Fruit fly (Drosophila melanogaster) whole organism, embryonic: ENCODE results near the gene CG14537.

Experiments
- CG10959 ChIP-seq: fragments of 200-800 bp; sonication (Bioruptor generic); IDR thresholded peaks from 2 replicates; pipeline ENCODE4 v1.3.6; 2022; ENCODE audit warnings: missing biosample characterization, missing genetic modification characterization
- CG11085 ChIP-seq: fragments of 200-800 bp; sonication (Bioruptor generic); IDR thresholded peaks from 2 replicates; pipeline ENCODE4 v1.3.6; 2022; ENCODE audit warnings: missing biosample characterization, missing genetic modification characterization
- CG11093 ChIP-seq: fragments of 200-800 bp; sonication (Bioruptor generic); IDR thresholded peaks from 3 replicates; pipeline ENCODE4 v1.3.6; 2022; ENCODE audit warnings: missing biosample characterization, missing genetic modification characterization
- CG14050 ChIP-seq: fragments of 200-800 bp; sonication (Bioruptor generic); IDR thresholded peaks from 3 replicates; pipeline ENCODE4 v1.3.6; 2022; ENCODE audit warnings: missing biosample characterization, missing genetic modification characterization
- CG1602 ChIP-seq: fragments of 200-800 bp; sonication (Bioruptor generic); optimal IDR thresholded peaks from 3 replicates; lab custom pipeline; 2016; ENCODE audit warnings: missing biosample characterization, missing genetic modification characterization
- CG16813 ChIP-seq: fragments of 200-800 bp; sonication (Bioruptor generic); IDR thresholded peaks from 3 replicates; pipeline ENCODE4 v1.3.6; 2022; ENCODE audit warnings: missing biosample characterization, missing genetic modification characterization; ENCODE audit not compliant: partially characterized antibody
- CG17912 ChIP-seq: fragments of 200-800 bp; sonication (Bioruptor generic); optimal IDR thresholded peaks from 2 replicates; lab custom pipeline; 2018; ENCODE audit warnings: missing biosample characterization, mild to moderate bottlenecking, missing genetic modification characterization
- CG30403 ChIP-seq: fragments of 200-800 bp; sonication (Bioruptor generic); optimal IDR thresholded peaks from 3 replicates; lab custom pipeline; 2016; ENCODE audit warnings: missing biosample characterization, missing genetic modification characterization
- CG30431 ChIP-seq: fragments of 200-800 bp; sonication (Bioruptor generic); optimal IDR thresholded peaks from 2 replicates; lab custom pipeline; 2017; ENCODE audit warnings: missing biosample characterization, missing genetic modification characterization
- CG3281 ChIP-seq: fragments of 200-800 bp; sonication (Bioruptor generic); optimal IDR thresholded peaks from 3 replicates; lab custom pipeline; 2017; ENCODE audit warnings: missing biosample characterization, mild to moderate bottlenecking, missing genetic modification characterization
- CG33213 ChIP-seq: fragments of 200-800 bp; sonication (Bioruptor generic); optimal IDR thresholded peaks from 3 replicates; lab custom pipeline; 2016; ENCODE audit warnings: missing biosample characterization, missing genetic modification characterization
- CG4854 ChIP-seq: fragments of 200-800 bp; sonication (Bioruptor generic); optimal IDR thresholded peaks from 2 replicates; lab custom pipeline; 2016; ENCODE audit warnings: missing biosample characterization, missing genetic modification characterization, inconsistent platforms
- CG6683 ChIP-seq: fragments of 200-800 bp; sonication (Bioruptor generic); optimal IDR thresholded peaks from 2 replicates; lab custom pipeline; 2017; ENCODE audit warnings: missing biosample characterization, mild to moderate bottlenecking, missing genetic modification characterization, missing genetic modification reagents
- Dbx ChIP-seq: fragments of 200-800 bp; sonication (Bioruptor generic); IDR thresholded peaks from 3 replicates; pipeline ENCODE4 v1.3.6; 2022; ENCODE audit warnings: missing biosample characterization, missing genetic modification characterization
- E2f1 ChIP-seq: fragments of 200-800 bp; sonication (Bioruptor generic); IDR thresholded peaks from 2 replicates; pipeline ENCODE4 v1.3.6; 2022; ENCODE audit warnings: missing biosample characterization, missing genetic modification characterization
- GATAe ChIP-seq: fragments of 200-800 bp; sonication (Bioruptor generic); conservative IDR thresholded peaks from 2 replicates; pipeline ENCODE4 v1.3.6; 2022; ENCODE audit warnings: missing biosample characterization, missing genetic modification characterization
- Kr ChIP-seq: fragments of 200-800 bp; sonication (Bioruptor generic); optimal IDR thresholded peaks from 2 replicates; lab custom pipeline; 2017; ENCODE audit warnings: missing biosample characterization, mild to moderate bottlenecking, missing genetic modification characterization
- Lhr ChIP-seq: fragments of 200-800 bp; sonication (Bioruptor generic); optimal IDR thresholded peaks from 3 replicates; lab custom pipeline; 2017; ENCODE audit warnings: mild to moderate bottlenecking, missing biosample characterization, missing genetic modification reagents, missing genetic modification characterization
- Myb ChIP-seq: fragments of 200-800 bp; sonication (Bioruptor generic); optimal IDR thresholded peaks from 2 replicates; lab custom pipeline; 2016; ENCODE audit warnings: missing biosample characterization, missing genetic modification characterization
- NC2β ChIP-seq: fragments of 200-800 bp; sonication (Bioruptor generic); optimal IDR thresholded peaks from 2 replicates; lab custom pipeline; 2016; ENCODE audit warnings: missing biosample characterization, missing genetic modification characterization
- NFAT ChIP-seq: fragments of 200-800 bp; sonication (Bioruptor generic); IDR thresholded peaks from 2 replicates; pipeline ENCODE4 v1.3.6; 2022; ENCODE audit warnings: missing biosample characterization, missing genetic modification characterization
- Oaz ChIP-seq: fragments of 200-800 bp; sonication (Bioruptor generic); IDR thresholded peaks from 2 replicates; pipeline ENCODE4 v1.3.6; 2022; ENCODE audit warnings: missing biosample characterization, missing genetic modification characterization
- PHDP ChIP-seq: fragments of 200-800 bp; sonication (Bioruptor generic); optimal IDR thresholded peaks from 3 replicates; lab custom pipeline; 2018; ENCODE audit warnings: missing biosample characterization, mild to moderate bottlenecking, missing genetic modification characterization, moderate library complexity
- Sin3A ChIP-seq: fragments of >200 bp; optimal IDR thresholded peaks from 2 replicates; lab custom pipeline; 2018
- Sry-δ ChIP-seq: fragments of 200-800 bp; sonication (Bioruptor generic); optimal IDR thresholded peaks from 2 replicates; lab custom pipeline; 2016; ENCODE audit warnings: missing biosample characterization, missing genetic modification characterization
- Vsx1 ChIP-seq: fragments of 200-800 bp; sonication (Bioruptor generic); optimal IDR thresholded peaks from 2 replicates; lab custom pipeline; 2017; ENCODE audit warnings: missing biosample characterization, mild to moderate bottlenecking, missing genetic modification characterization, missing genetic modification reagents
- Xrp1 ChIP-seq: fragments of 200-800 bp; sonication (Bioruptor generic); IDR thresholded peaks from 2 replicates; pipeline ENCODE4 v1.3.6; 2022; ENCODE audit warnings: missing biosample characterization, missing genetic modification characterization
- ac ChIP-seq: fragments of 200-800 bp; sonication (Bioruptor generic); optimal IDR thresholded peaks from 3 replicates; lab custom pipeline; 2017; ENCODE audit warnings: missing biosample characterization, mild to moderate bottlenecking, missing genetic modification characterization
- ap ChIP-seq: fragments of 200-800 bp; sonication (Bioruptor generic); IDR thresholded peaks from 2 replicates; pipeline ENCODE4 v1.3.6; 2022; ENCODE audit warnings: missing biosample characterization, missing genetic modification characterization
- crol ChIP-seq: fragments of 200-800 bp; sonication (Bioruptor generic); IDR thresholded peaks from 2 replicates; pipeline ENCODE4 v1.3.6; 2022; ENCODE audit warnings: missing biosample characterization, missing genetic modification characterization
- dan ChIP-seq: fragments of 200-800 bp; sonication (Bioruptor generic); IDR thresholded peaks from 2 replicates; pipeline ENCODE4 v1.3.6; 2022; ENCODE audit warnings: missing biosample characterization, missing genetic modification characterization
- danr ChIP-seq: fragments of 200-800 bp; sonication (Bioruptor generic); IDR thresholded peaks from 2 replicates; pipeline ENCODE4 v1.3.6; 2022; ENCODE audit warnings: missing biosample characterization, missing genetic modification characterization
- dmrt11E ChIP-seq: fragments of 200-800 bp; sonication (Bioruptor generic); optimal IDR thresholded peaks from 3 replicates; lab custom pipeline; 2018; ENCODE audit warnings: missing biosample characterization, mild to moderate bottlenecking, missing genetic modification characterization, moderate library complexity
- grau ChIP-seq: fragments of 200-800 bp; optimal IDR thresholded peaks from 3 replicates; lab custom pipeline; 2019; ENCODE audit warnings: missing biosample characterization, mild to moderate bottlenecking, missing genetic modification characterization, moderate library complexity
- gro ChIP-seq: fragments of 200-800 bp; sonication (Bioruptor generic); optimal IDR thresholded peaks from 2 replicates; lab custom pipeline; 2016; ENCODE audit warnings: missing biosample characterization, missing genetic modification characterization
- hth ChIP-seq: fragments of >200 bp; optimal IDR thresholded peaks from 2 replicates; lab custom pipeline; 2017; ENCODE audit warnings: inconsistent platforms
- ind ChIP-seq: fragments of 200-800 bp; sonication (Bioruptor generic); optimal IDR thresholded peaks from 3 replicates; lab custom pipeline; 2016; ENCODE audit warnings: missing biosample characterization, missing genetic modification characterization
- kah ChIP-seq: fragments of 200-800 bp; sonication (Bioruptor generic); optimal IDR thresholded peaks from 2 replicates; lab custom pipeline; 2018; ENCODE audit warnings: missing biosample characterization, mild to moderate bottlenecking, missing genetic modification characterization
- klu ChIP-seq: fragments of 200-800 bp; sonication (Bioruptor generic); IDR thresholded peaks from 2 replicates; pipeline ENCODE4 v1.3.6; 2022; ENCODE audit warnings: missing biosample characterization, missing genetic modification characterization
- row ChIP-seq: fragments of 200-800 bp; sonication (Bioruptor generic); IDR thresholded peaks from 3 replicates; pipeline ENCODE4 v1.3.6; 2022; ENCODE audit warnings: missing biosample characterization, missing genetic modification characterization
- sima ChIP-seq: fragments of 200-800 bp; sonication (Bioruptor generic); optimal IDR thresholded peaks from 2 replicates; lab custom pipeline; 2016; ENCODE audit warnings: missing biosample characterization, missing genetic modification characterization
- sisA ChIP-seq: fragments of 200-800 bp; sonication (Bioruptor generic); IDR thresholded peaks from 2 replicates; pipeline ENCODE4 v1.3.6; 2022; ENCODE audit warnings: missing biosample characterization, missing genetic modification characterization
- sna ChIP-seq: fragments of 200-800 bp; sonication (Bioruptor generic); IDR thresholded peaks from 2 replicates; pipeline ENCODE4 v1.3.6; 2022; ENCODE audit warnings: missing biosample characterization, missing genetic modification characterization; ENCODE audit not compliant: partially characterized antibody
- so ChIP-seq: fragments of 200-800 bp; sonication (Bioruptor generic); IDR thresholded peaks from 3 replicates; pipeline ENCODE4 v1.3.6; 2022; ENCODE audit warnings: missing biosample characterization, missing genetic modification characterization
- sr ChIP-seq: fragments of 200-800 bp; sonication (Bioruptor generic); IDR thresholded peaks from 3 replicates; pipeline ENCODE4 v1.3.6; 2022; ENCODE audit warnings: missing biosample characterization, missing genetic modification characterization
- ssp ChIP-seq: fragments of 200-800 bp; sonication (Bioruptor generic); IDR thresholded peaks from 2 replicates; pipeline ENCODE4 v1.3.6; 2022; ENCODE audit warnings: missing biosample characterization, missing genetic modification characterization
- tx ChIP-seq: fragments of 200-800 bp; sonication (Bioruptor generic); optimal IDR thresholded peaks from 2 replicates; lab custom pipeline; 2016; ENCODE audit warnings: missing biosample characterization, missing genetic modification characterization
- usp ChIP-seq: fragments of >200 bp; optimal IDR thresholded peaks from 2 replicates; lab custom pipeline; 2017; ENCODE audit warnings: missing biosample characterization, missing genetic modification characterization
- wdn ChIP-seq: fragments of 200-800 bp; sonication (Bioruptor generic); IDR thresholded peaks from 2 replicates; pipeline ENCODE4 v1.3.6; 2022; ENCODE audit warnings: missing biosample characterization, missing genetic modification characterization
- zfh2 ChIP-seq: fragments of 200-800 bp; sonication (Bioruptor generic); optimal IDR thresholded peaks from 2 replicates; lab custom pipeline; 2016; ENCODE audit warnings: missing biosample characterization, missing genetic modification characterization

CG14537 gene

DNA sequence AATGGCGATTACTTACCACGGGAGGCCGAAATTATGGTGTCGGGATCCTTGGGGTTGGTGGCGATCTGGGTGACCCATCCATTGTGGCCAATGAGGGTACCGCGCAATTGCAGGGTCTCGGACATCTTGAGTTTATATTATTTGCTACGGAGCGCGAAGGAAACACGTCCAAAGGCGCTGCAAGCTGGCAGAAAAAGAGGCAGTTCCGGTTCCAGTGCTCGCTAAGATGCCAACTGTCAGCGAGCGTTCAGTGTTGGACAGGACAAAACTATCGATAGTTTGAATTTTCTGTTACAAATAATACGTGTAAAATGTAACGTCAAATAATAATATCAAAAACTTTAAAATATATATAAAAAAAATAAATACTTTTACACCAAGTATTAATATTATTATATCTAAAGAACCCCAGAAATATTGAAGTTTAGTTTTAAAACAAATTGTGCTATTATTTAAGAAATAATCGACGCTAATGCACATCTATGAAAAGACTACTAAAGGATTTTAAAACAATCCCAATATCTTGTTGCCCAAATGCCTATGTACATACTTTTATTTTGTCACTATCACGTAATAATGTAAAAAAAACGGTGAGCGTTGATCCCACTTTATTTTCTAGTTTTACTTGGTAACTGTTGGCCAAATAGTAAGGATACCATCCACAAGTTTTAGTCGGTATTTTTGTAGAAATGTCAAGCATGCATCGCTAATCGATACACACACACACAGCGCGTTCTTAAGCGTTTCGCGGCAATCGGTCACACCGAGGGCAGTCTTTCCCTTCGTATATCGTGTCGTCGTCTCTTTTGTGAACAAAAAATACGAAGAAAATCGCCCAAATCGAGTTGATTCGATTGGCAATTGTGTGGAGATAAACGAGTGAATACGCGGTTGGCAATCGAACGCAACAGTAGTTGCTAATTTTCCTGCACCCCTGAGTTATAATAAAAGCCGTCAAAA, 12.9 kb upstream of the CG14537 start, which contains the start of the genes Rack1 and mts (continued):
- TF ChIP-seq dmrt11E (tag; lab: Kevin White, UChicago) (peak; percentile 67), gro (peak; percentile 81), CG10959 (GFP tag; lab: Robert Waterston, UW) (peak; percentile 71), Oaz (GFP tag; lab: Robert Waterston, UW) (peak; percentile 34; the same call in 1 of the 2 replicates), sisA (GFP tag; lab: Robert Waterston, UW) (peak; percentile 48; the same call in 1 of the 2 replicates), tx (GFP tag; lab: Kevin White, UChicago) (no peak), Dbx (peak; percentile 93), grau (peak; percentile 73), ind (peak; percentile 66), CG16813 (GFP tag; lab: Robert Waterston, UW) (peak; percentile 67), PHDP (tag; lab: Kevin White, UChicago) (peak; percentile 86), Lhr (GFP tag; lab: Kevin White, UChicago) (peak; percentile 72), CG6683 (GFP tag; lab: Kevin White, UChicago) (peak; percentile 71), CG14050 (GFP tag; lab: Robert Waterston, UW) (peak; percentile 73), danr (peak; percentile 50; the same call in 1 of the 2 replicates), NC2β (GFP tag; lab: Kevin White, UChicago) (peak; percentile 96), ssp (GFP tag; lab: Robert Waterston, UW) (peak; percentile 61), hth (no peak), Kr (GFP tag; lab: Kevin White, UChicago) (peak; percentile 73), wdn (GFP tag; lab: Robert Waterston, UW) (peak; percentile 80), so (GFP tag; lab: Robert Waterston, UW) (peak; percentile 82; the same call in 2 of the 3 replicates), CG1602 (GFP tag; lab: Kevin White, UChicago) (peak; percentile 77), Vsx1 (peak; percentile 83), Myb (GFP tag; lab: Kevin White, UChicago) (peak; percentile 71), sima (GFP tag; lab: Kevin White, UChicago) (peak; percentile 6), GATAe (GFP tag; lab: Robert Waterston, UW) (no peak), zfh2 (GFP tag; lab: Kevin White, UChicago) (peak; percentile 65), CG4854 (GFP tag; lab: Kevin White, UChicago) (peak; percentile 60), crol (0 out of 2 replicates have a peak, but pooled peaks have one; percentile 31), Sin3A (lab: Kevin White, UChicago) (peak; percentile 24), Sry-δ (peak; percentile 34), sna (peak; percentile 32; the same call in 1 of the 2 replicates), CG11085 (peak; percentile 74), CG30431 (GFP tag; lab: Kevin White, UChicago) (peak; percentile 71), CG30403 (peak; percentile 60), CG17912 (GFP tag; lab: Kevin White, UChicago) (peak; percentile 87), sr (GFP tag; lab: Robert Waterston, UW) (peak; percentile 83), dan (no peak), ap (GFP tag; lab: Robert Waterston, UW) (peak; percentile 74; the same call in 1 of the 2 replicates), row (peak; percentile 51; the same call in 2 of the 3 replicates), CG3281 (GFP tag; lab: Kevin White, UChicago) (peak; percentile 90), CG33213 (GFP tag; lab: Kevin White, UChicago) (peak; percentile 81), usp (GFP tag; lab: Kevin White, UChicago) (no peak), E2f1 (GFP tag; lab: Robert Waterston, UW) (peak; percentile 64), ac (GFP tag; lab: Kevin White, UChicago) (peak; percentile 75), NFAT (GFP tag; lab: Robert Waterston, UW) (peak; percentile 88), Xrp1 (GFP tag; lab: Robert Waterston, UW) (no peak; the same call in none of the 2 replicates), CG11093 (GFP tag; lab: Robert Waterston, UW) (no peak), kah (peak; percentile 83), klu (GFP tag; lab: Robert Waterston, UW) (peak; percentile 40; the same call in 1 of the 2 replicates)
